Worm (Caenorhabditis elegans): ENCODE data around the gene chil-22.

ce11 chrII:9454304-9454703, 11.7 kb downstream of the chil-22 start, which contains the start of gene chil-19:
- no peak for TF ChIP-seq ztf-23 (GFP tag; IDR thresholded peaks at IDR 0.05)
- no peak for TF ChIP-seq flt-1 (GFP tag; IDR thresholded peaks at IDR 0.05)
- TF ChIP-seq ref-1 (GFP tag; conservative IDR thresholded peaks at IDR 0.05), result no peak
- TF ChIP-seq klf-2 (GFP tag; conservative IDR thresholded peaks at IDR 0.05), result no peak
- TF ChIP-seq tab-1 (GFP tag; IDR thresholded peaks at IDR 0.05), result no peak
